Fruit fly (Drosophila melanogaster) whole organism, embryonic: ENCODE measurements around the gene CG14006.
A peak's percentile ranks its signal among the peaks of the same experiment; 100 is the strongest.

Source experiments
- Atf-2 ChIP-seq: fragments of 200-800 bp; sonication (Bioruptor generic); optimal IDR thresholded peaks from 2 replicates; lab custom pipeline; 2016; ENCODE audit warnings: missing biosample characterization, missing genetic modification characterization
- B-H2 ChIP-seq: fragments of 200-800 bp; sonication (Bioruptor generic); optimal IDR thresholded peaks from 2 replicates; lab custom pipeline; 2018; ENCODE audit warnings: missing biosample characterization, mild to moderate bottlenecking, missing genetic modification characterization
- CG1024 ChIP-seq: fragments of 200-800 bp; sonication (Bioruptor generic); IDR thresholded peaks from 2 replicates; pipeline ENCODE4 v1.3.6; 2022; ENCODE audit warnings: missing biosample characterization, missing genetic modification characterization
- CG10274 ChIP-seq: fragments of 200-800 bp; sonication (Bioruptor generic); optimal IDR thresholded peaks from 3 replicates; lab custom pipeline; 2017; ENCODE audit warnings: missing biosample characterization, mild to moderate bottlenecking, missing genetic modification characterization
- CG11085 ChIP-seq: fragments of 200-800 bp; sonication (Bioruptor generic); IDR thresholded peaks from 2 replicates; pipeline ENCODE4 v1.3.6; 2022; ENCODE audit warnings: missing biosample characterization, missing genetic modification characterization
- CG14710 ChIP-seq: fragments of 200-800 bp; sonication (Bioruptor generic); optimal IDR thresholded peaks from 3 replicates; lab custom pipeline; 2019; ENCODE audit warnings: missing biosample characterization, mild to moderate bottlenecking, missing genetic modification characterization, moderate library complexity
- CG17186 ChIP-seq: fragments of 200-800 bp; sonication (Bioruptor generic); optimal IDR thresholded peaks from 3 replicates; lab custom pipeline; 2017; ENCODE audit warnings: missing biosample characterization, missing genetic modification reagents, missing genetic modification characterization
- CG17912 ChIP-seq: fragments of 200-800 bp; sonication (Bioruptor generic); optimal IDR thresholded peaks from 2 replicates; lab custom pipeline; 2018; ENCODE audit warnings: missing biosample characterization, mild to moderate bottlenecking, missing genetic modification characterization
- CG1792 ChIP-seq: fragments of 200-800 bp; sonication (Bioruptor generic); optimal IDR thresholded peaks from 2 replicates; lab custom pipeline; 2016; ENCODE audit warnings: missing biosample characterization, missing genetic modification characterization
- CG2712 ChIP-seq: fragments of 200-800 bp; optimal IDR thresholded peaks from 3 replicates; lab custom pipeline; 2019; ENCODE audit warnings: missing biosample characterization, mild to moderate bottlenecking, missing genetic modification characterization, moderate library complexity
- CG30431 ChIP-seq: fragments of 200-800 bp; sonication (Bioruptor generic); optimal IDR thresholded peaks from 2 replicates; lab custom pipeline; 2017; ENCODE audit warnings: missing biosample characterization, missing genetic modification characterization
- CG31388 ChIP-seq: fragments of 200-800 bp; sonication (Bioruptor generic); optimal IDR thresholded peaks from 2 replicates; lab custom pipeline; 2016; ENCODE audit warnings: missing biosample characterization, missing genetic modification characterization
- CG33213 ChIP-seq: fragments of 200-800 bp; sonication (Bioruptor generic); optimal IDR thresholded peaks from 3 replicates; lab custom pipeline; 2016; ENCODE audit warnings: missing biosample characterization, missing genetic modification characterization
- CG34224 ChIP-seq: fragments of 200-800 bp; sonication (Bioruptor generic); IDR thresholded peaks from 3 replicates; pipeline ENCODE4 v1.3.6; 2022; ENCODE audit warnings: missing biosample characterization, missing genetic modification characterization; ENCODE audit not compliant: partially characterized antibody
- CG3995 ChIP-seq: fragments of 200-800 bp; sonication (Bioruptor generic); optimal IDR thresholded peaks from 3 replicates; lab custom pipeline; 2016; ENCODE audit warnings: missing biosample characterization, missing genetic modification characterization
- CG4707 ChIP-seq: fragments of 200-800 bp; sonication (Bioruptor generic); optimal IDR thresholded peaks from 2 replicates; lab custom pipeline; 2018; ENCODE audit warnings: missing biosample characterization, mild to moderate bottlenecking, missing genetic modification characterization, moderate library complexity
- CG4730 ChIP-seq: fragments of 200-800 bp; sonication (Bioruptor generic); IDR thresholded peaks from 2 replicates; pipeline ENCODE4 v1.3.6; 2022; ENCODE audit warnings: missing biosample characterization, missing genetic modification characterization
- CG8765 ChIP-seq: fragments of 200-800 bp; sonication (Bioruptor generic); IDR thresholded peaks from 2 replicates; pipeline ENCODE4 v1.3.6; 2022; ENCODE audit warnings: missing biosample characterization, missing genetic modification characterization
- CG9215 ChIP-seq: fragments of 200-800 bp; sonication (Bioruptor generic); IDR thresholded peaks from 2 replicates; pipeline ENCODE4 v1.3.6; 2022; ENCODE audit warnings: missing biosample characterization, missing genetic modification characterization
- D19A ChIP-seq: fragments of 200-800 bp; optimal IDR thresholded peaks from 3 replicates; lab custom pipeline; 2019; ENCODE audit warnings: missing biosample characterization, mild to moderate bottlenecking, missing genetic modification characterization, moderate library complexity
- D19B ChIP-seq: fragments of 200-800 bp; sonication (Bioruptor generic); optimal IDR thresholded peaks from 2 replicates; lab custom pipeline; 2017; ENCODE audit warnings: missing biosample characterization, mild to moderate bottlenecking, missing genetic modification characterization
- Doc3 ChIP-seq: fragments of 200-800 bp; sonication (Bioruptor generic); IDR thresholded peaks from 3 replicates; pipeline ENCODE4 v1.3.6; 2022; ENCODE audit warnings: missing biosample characterization, missing genetic modification characterization; ENCODE audit not compliant: partially characterized antibody
- Gsc ChIP-seq: fragments of 200-800 bp; sonication (Bioruptor generic); IDR thresholded peaks from 2 replicates; pipeline ENCODE4 v1.3.6; 2022; ENCODE audit warnings: missing biosample characterization, missing genetic modification characterization
- Gug ChIP-seq: fragments of 200-800 bp; sonication (Bioruptor generic); IDR thresholded peaks from 4 replicates; pipeline ENCODE4 v1.3.6; 2022; ENCODE audit warnings: missing biosample characterization, missing genetic modification characterization
- Hey ChIP-seq: fragments of 200-800 bp; sonication (Bioruptor generic); optimal IDR thresholded peaks from 3 replicates; lab custom pipeline; 2018; ENCODE audit warnings: missing biosample characterization, mild to moderate bottlenecking, missing genetic modification characterization
- Hmx ChIP-seq: fragments of 200-800 bp; sonication (Bioruptor generic); optimal IDR thresholded peaks from 2 replicates; lab custom pipeline; 2016; ENCODE audit warnings: missing biosample characterization, missing genetic modification characterization
- Hr39 ChIP-seq: fragments of >200 bp; optimal IDR thresholded peaks from 2 replicates; lab custom pipeline; 2017
- Max ChIP-seq: fragments of 200-800 bp; sonication (Bioruptor generic); optimal IDR thresholded peaks from 2 replicates; lab custom pipeline; 2016; ENCODE audit warnings: missing biosample characterization, mild to moderate bottlenecking, missing genetic modification characterization
- NfI ChIP-seq: fragments of 200-800 bp; sonication (Bioruptor generic); optimal IDR thresholded peaks from 3 replicates; lab custom pipeline; 2018; ENCODE audit warnings: missing biosample characterization, mild to moderate bottlenecking, missing genetic modification characterization, moderate library complexity
- TFAM ChIP-seq: fragments of 200-800 bp; sonication (Bioruptor generic); optimal IDR thresholded peaks from 2 replicates; lab custom pipeline; 2017; ENCODE audit warnings: missing biosample characterization, missing genetic modification characterization, inconsistent platforms
- bbx ChIP-seq: fragments of 200-800 bp; sonication (Bioruptor generic); IDR thresholded peaks from 2 replicates; pipeline ENCODE4 v1.3.6; 2022; ENCODE audit warnings: missing biosample characterization, missing genetic modification characterization; ENCODE audit not compliant: partially characterized antibody
- chinmo ChIP-seq: fragments of 200-800 bp; sonication (Bioruptor generic); IDR thresholded peaks from 4 replicates; pipeline ENCODE4 v1.3.6; 2022; ENCODE audit warnings: missing biosample characterization, missing genetic modification characterization; ENCODE audit not compliant: partially characterized antibody
- disco-r ChIP-seq: fragments of 200-800 bp; sonication (Bioruptor generic); optimal IDR thresholded peaks from 2 replicates; lab custom pipeline; 2016; ENCODE audit warnings: missing biosample characterization, missing genetic modification characterization
- eyg ChIP-seq: fragments of 200-800 bp; sonication (Bioruptor generic); optimal IDR thresholded peaks from 3 replicates; lab custom pipeline; 2016; ENCODE audit warnings: missing biosample characterization, missing genetic modification characterization
- fd96Cb ChIP-seq: fragments of 200-800 bp; sonication (Bioruptor generic); optimal IDR thresholded peaks from 2 replicates; lab custom pipeline; 2018; ENCODE audit warnings: missing biosample characterization, mild to moderate bottlenecking, missing genetic modification characterization, moderate library complexity
- fru ChIP-seq: fragments of >200 bp; optimal IDR thresholded peaks from 2 replicates; lab custom pipeline; 2017
- gce ChIP-seq: fragments of 200-800 bp; sonication (Bioruptor generic); IDR thresholded peaks from 3 replicates; pipeline ENCODE4 v1.3.6; 2022; ENCODE audit warnings: missing biosample characterization, missing genetic modification characterization
- grau ChIP-seq: fragments of 200-800 bp; optimal IDR thresholded peaks from 3 replicates; lab custom pipeline; 2019; ENCODE audit warnings: missing biosample characterization, mild to moderate bottlenecking, missing genetic modification characterization, moderate library complexity
- grn ChIP-seq: fragments of 200-800 bp; sonication (Bioruptor generic); optimal IDR thresholded peaks from 3 replicates; lab custom pipeline; 2017; ENCODE audit warnings: missing biosample characterization, missing genetic modification characterization
- hb ChIP-seq: fragments of 200-800 bp; sonication (Bioruptor generic); IDR thresholded peaks from 3 replicates; pipeline ENCODE4 v1.3.6; 2022; ENCODE audit warnings: missing biosample characterization, missing genetic modification characterization; ENCODE audit not compliant: partially characterized antibody
- ind ChIP-seq: fragments of 200-800 bp; sonication (Bioruptor generic); optimal IDR thresholded peaks from 3 replicates; lab custom pipeline; 2016; ENCODE audit warnings: missing biosample characterization, missing genetic modification characterization
- insv ChIP-seq, 2 experiments: fragments of 200-800 bp; sonication (Bioruptor generic); optimal IDR thresholded peaks; 3 replicates each; lab custom pipeline; 2016 to 2018; ENCODE audit warnings: missing biosample characterization in 2 of 2, missing genetic modification characterization in 2 of 2
- inv ChIP-seq: fragments of 200-800 bp; sonication (Bioruptor generic); IDR thresholded peaks from 2 replicates; pipeline ENCODE4 v1.3.6; 2022; ENCODE audit warnings: missing biosample characterization, missing genetic modification characterization; ENCODE audit not compliant: partially characterized antibody
- kay ChIP-seq: fragments of 200-800 bp; sonication (Bioruptor generic); optimal IDR thresholded peaks from 2 replicates; lab custom pipeline; 2016; ENCODE audit warnings: missing biosample characterization, missing genetic modification characterization
- klu ChIP-seq: fragments of 200-800 bp; sonication (Bioruptor generic); IDR thresholded peaks from 2 replicates; pipeline ENCODE4 v1.3.6; 2022; ENCODE audit warnings: missing biosample characterization, missing genetic modification characterization
- otp ChIP-seq: fragments of 200-800 bp; sonication (Bioruptor generic); IDR thresholded peaks from 3 replicates; pipeline ENCODE4, ENCODE4 v1.3.6; 2022; ENCODE audit warnings: missing biosample characterization, missing genetic modification characterization
- peb ChIP-seq: fragments of 200-800 bp; sonication (Bioruptor generic); IDR thresholded peaks from 2 replicates; pipeline ENCODE4 v1.3.6; 2022; ENCODE audit warnings: missing biosample characterization, missing genetic modification characterization
- run ChIP-seq: fragments of 200-800 bp; sonication (Bioruptor generic); optimal IDR thresholded peaks from 3 replicates; lab custom pipeline; 2018; ENCODE audit warnings: missing biosample characterization, mild to moderate bottlenecking, missing genetic modification characterization
- sens-2 ChIP-seq: fragments of 200-800 bp; sonication (Bioruptor generic); IDR thresholded peaks from 2 replicates; pipeline ENCODE4 v1.3.6; 2022; ENCODE audit warnings: missing biosample characterization, missing genetic modification characterization
- sna ChIP-seq: fragments of 200-800 bp; sonication (Bioruptor generic); IDR thresholded peaks from 2 replicates; pipeline ENCODE4 v1.3.6; 2022; ENCODE audit warnings: missing biosample characterization, missing genetic modification characterization; ENCODE audit not compliant: partially characterized antibody
- wdn ChIP-seq: fragments of 200-800 bp; sonication (Bioruptor generic); IDR thresholded peaks from 2 replicates; pipeline ENCODE4 v1.3.6; 2022; ENCODE audit warnings: missing biosample characterization, missing genetic modification characterization

CG14006 gene

DNA sequence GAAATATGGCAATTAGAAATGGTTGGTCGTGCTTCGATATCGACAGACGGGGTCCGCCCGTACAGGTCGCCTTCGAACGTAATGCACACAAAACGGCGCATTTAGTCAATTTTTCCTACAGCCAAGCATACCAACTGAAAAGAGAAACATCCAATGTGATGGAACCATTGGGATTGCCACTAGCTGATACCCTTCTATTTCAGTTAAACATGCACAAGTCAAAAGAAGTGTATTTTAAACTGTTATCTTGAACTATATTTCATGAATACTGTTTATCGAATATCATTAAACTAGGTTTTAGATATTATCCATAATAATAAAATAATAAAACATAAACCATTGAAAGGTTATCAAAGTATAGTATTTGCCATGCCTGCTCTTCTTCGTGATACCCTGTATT, 2.6 kb downstream of the CG14006 start:
- TF ChIP-seq Gsc (GFP tag; lab: Robert Waterston, UW) = no peak
- TF ChIP-seq CG17912 (GFP tag; lab: Kevin White, UChicago) = no peak
- TF ChIP-seq peb (GFP tag; lab: Robert Waterston, UW) = no peak
- TF ChIP-seq grau (tag; lab: Kevin White, UChicago) = peak; percentile 84
- peak; percentile 58 for TF ChIP-seq D19A (tag; lab: Kevin White, UChicago)
- TF ChIP-seq CG8765 (GFP tag; lab: Robert Waterston, UW) = no peak
- TF ChIP-seq klu (GFP tag; lab: Robert Waterston, UW) = no peak
- no peak for TF ChIP-seq CG1792 (GFP tag; lab: Kevin White, UChicago)
- no peak for TF ChIP-seq hb (GFP tag; lab: Robert Waterston, UW)
- TF ChIP-seq Hr39 = no peak
- no peak for TF ChIP-seq CG30431 (GFP tag; lab: Kevin White, UChicago)
- no peak for TF ChIP-seq grn (GFP tag; lab: Kevin White, UChicago)
- TF ChIP-seq D19B (GFP tag; lab: Kevin White, UChicago) = peak; percentile 24
- TF ChIP-seq Atf-2 = no peak
- no peak for TF ChIP-seq Hmx (GFP tag; lab: Kevin White, UChicago)

DNA sequence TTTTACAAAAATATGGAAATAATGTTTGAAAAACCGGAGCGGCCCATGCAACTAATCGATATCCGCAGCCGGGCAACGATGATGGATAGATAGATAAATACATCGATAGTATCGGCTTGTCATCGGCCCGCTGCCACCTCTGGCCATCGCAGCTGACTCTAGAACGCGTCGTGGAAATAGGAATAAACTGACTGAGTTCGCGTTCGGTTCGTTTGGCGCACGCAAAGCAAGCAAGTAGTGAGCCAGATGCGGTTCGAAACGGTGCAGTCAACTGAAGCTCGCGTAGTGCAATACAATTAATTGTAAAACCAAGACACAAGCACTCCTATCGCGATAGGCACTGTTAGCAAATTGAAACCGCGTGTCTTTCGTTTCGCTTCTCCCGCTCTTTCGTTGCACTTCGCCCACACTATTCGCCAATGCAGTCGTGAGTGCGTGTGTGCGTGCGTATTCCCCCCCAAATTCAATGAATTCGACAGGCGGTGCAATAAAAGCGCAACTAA, 4.0 kb downstream of the CG14006 start, which contains the start of gene CG11030:
Gene CG11030, plus strand, starts transcription at position 136 of the 503 bp plus-strand sequence.
- no peak for TF ChIP-seq CG31388
- peak; percentile 7 for TF ChIP-seq CG2712 (tag; lab: Kevin White, UChicago)
- no peak for TF ChIP-seq kay (GFP tag; lab: Kevin White, UChicago)
- TF ChIP-seq CG11085 (GFP tag; lab: Robert Waterston, UW) = no peak
- no peak for TF ChIP-seq fru
- TF ChIP-seq otp = no peak
- TF ChIP-seq CG10274 (GFP tag; lab: Kevin White, UChicago) = no peak
- no peak for TF ChIP-seq sens-2 (GFP tag; lab: Robert Waterston, UW)
- peak; percentile 31 for TF ChIP-seq CG33213 (GFP tag; lab: Kevin White, UChicago)
- no peak for TF ChIP-seq wdn (GFP tag; lab: Robert Waterston, UW)
- TF ChIP-seq sna = peak; percentile 98
- peak; percentile 13 for TF ChIP-seq NfI
- no peak for TF ChIP-seq fd96Cb (tag; lab: Kevin White, UChicago)
- peak; percentile 21 for TF ChIP-seq CG14710 (tag; lab: Kevin White, UChicago)
- no peak for TF ChIP-seq CG1024 (GFP tag; lab: Robert Waterston, UW)
- no peak for TF ChIP-seq eyg (GFP tag; lab: Kevin White, UChicago)
- TF ChIP-seq CG4730 (GFP tag; lab: Robert Waterston, UW) = no peak
- TF ChIP-seq CG17186 (GFP tag; lab: Kevin White, UChicago) = no peak
- no peak for TF ChIP-seq run
- TF ChIP-seq bbx (GFP tag; lab: Robert Waterston, UW) = peak; percentile 100
- TF ChIP-seq inv (GFP tag; lab: Robert Waterston, UW) = peak; percentile 99
- TF ChIP-seq ind (GFP tag; lab: Kevin White, UChicago) = no peak
- TF ChIP-seq Gug (GFP tag; lab: Robert Waterston, UW) = peak; percentile 49; the same call in 1 of the 4 replicates
- TF ChIP-seq disco-r (GFP tag; lab: Kevin White, UChicago) = no peak
- TF ChIP-seq CG30431 (GFP tag; lab: Kevin White, UChicago) = no peak
- TF ChIP-seq CG4707 (GFP tag; lab: Kevin White, UChicago) = no peak
- TF ChIP-seq CG34224 (GFP tag; lab: Robert Waterston, UW) = peak; percentile 98
- no peak for TF ChIP-seq Hey (tag; lab: Kevin White, UChicago)
- peak; percentile 62 for TF ChIP-seq Max (GFP tag; lab: Kevin White, UChicago)
- no peak for TF ChIP-seq insv (GFP tag; optimal IDR thresholded peaks at IDR 0.05; lab: Kevin White, UChicago)
- TF ChIP-seq Doc3 (GFP tag; lab: Robert Waterston, UW) = peak; percentile 98
- TF ChIP-seq chinmo (GFP tag; lab: Robert Waterston, UW) = peak; percentile 99
- no peak for TF ChIP-seq TFAM (GFP tag; lab: Kevin White, UChicago)
- TF ChIP-seq CG3995 (GFP tag; lab: Kevin White, UChicago) = no peak
- TF ChIP-seq CG9215 (GFP tag; lab: Robert Waterston, UW) = no peak
- no peak for TF ChIP-seq B-H2 (GFP tag; lab: Kevin White, UChicago)
- no peak for TF ChIP-seq gce (GFP tag; lab: Robert Waterston, UW)
